Worm (Caenorhabditis elegans) whole organism, early embryonic: ENCODE data around the gene C52B9.19.

Experiments used
- B0310.2 ChIP-seq: sonication (generic microtip); optimal IDR thresholded peaks from 2 replicates; lab custom pipeline; 2016; ENCODE audit warnings: mild to moderate bottlenecking, missing genetic modification characterization, missing compliant biosample characterization
- F13C5.2 ChIP-seq: sonication (generic microtip); optimal IDR thresholded peaks from 2 replicates; lab custom pipeline; 2017; ENCODE audit warnings: mild to moderate bottlenecking, missing genetic modification characterization, inconsistent platforms, missing compliant biosample characterization
- aly-1 ChIP-seq: sonication (generic microtip); optimal IDR thresholded peaks from 2 replicates; lab custom pipeline; 2016; ENCODE audit warnings: missing genetic modification characterization, missing compliant biosample characterization
- ama-1 ChIP-seq: fragments of 150-350 bp; optimal IDR thresholded peaks from 2 replicates; lab custom pipeline; 2014
- ceh-13 ChIP-seq: fragments of 200-800 bp; sonication (Bioruptor generic); optimal IDR thresholded peaks from 2 replicates; lab custom pipeline; 2018; ENCODE audit warnings: mild to moderate bottlenecking, missing genetic modification characterization, missing compliant biosample characterization
- ceh-36 ChIP-seq: sonication (generic microtip); optimal IDR thresholded peaks from 2 replicates; lab custom pipeline; 2016; ENCODE audit warnings: missing genetic modification characterization, inconsistent platforms, missing compliant biosample characterization
- ets-7 ChIP-seq: sonication (generic microtip); optimal IDR thresholded peaks from 2 replicates; lab custom pipeline; 2016; ENCODE audit warnings: missing genotype, missing genetic modification characterization, missing compliant biosample characterization
- flt-1 ChIP-seq: fragments of 200-800 bp; sonication (Bioruptor generic); IDR thresholded peaks from 2 replicates; pipeline ENCODE4 v1.3.6; 2022; ENCODE audit warnings: missing genetic modification characterization, missing compliant biosample characterization
- hmbx-1 ChIP-seq: sonication (generic microtip); optimal IDR thresholded peaks from 2 replicates; lab custom pipeline; 2016; ENCODE audit warnings: mild to moderate bottlenecking, missing genetic modification characterization, missing compliant biosample characterization
- hmg-4 ChIP-seq: fragments of 200-800 bp; sonication (Bioruptor generic); optimal IDR thresholded peaks from 2 replicates; lab custom pipeline; 2018; ENCODE audit warnings: mild to moderate bottlenecking, missing genetic modification characterization, missing compliant biosample characterization
- hnd-1 ChIP-seq: sonication (generic microtip); optimal IDR thresholded peaks from 2 replicates; lab custom pipeline; 2016; ENCODE audit warnings: missing genetic modification characterization, missing compliant biosample characterization
- pes-1 ChIP-seq: fragments of 200-800 bp; sonication (Bioruptor generic); IDR thresholded peaks from 2 replicates; pipeline ENCODE4 v1.3.6; 2022; ENCODE audit warnings: missing genetic modification reagents, missing genetic modification characterization, missing compliant biosample characterization
- scrt-1 ChIP-seq: fragments of 200-800 bp; sonication (Bioruptor generic); IDR thresholded peaks from 2 replicates; pipeline ENCODE4 v1.3.6; 2022; ENCODE audit warnings: missing genetic modification characterization, missing compliant biosample characterization
- sea-1 ChIP-seq: fragments of 200-800 bp; sonication (Bioruptor generic); conservative IDR thresholded peaks from 2 replicates; pipeline ENCODE4 v1.3.6; 2022; ENCODE audit warnings: missing genetic modification characterization, missing compliant biosample characterization
- tbx-11 ChIP-seq: fragments of 200-800 bp; sonication (Bioruptor generic); IDR thresholded peaks from 2 replicates; pipeline ENCODE4 v1.3.6; 2022; ENCODE audit warnings: missing genetic modification characterization, missing compliant biosample characterization
- tbx-37 ChIP-seq: fragments of 200-800 bp; sonication (Bioruptor generic); conservative IDR thresholded peaks from 2 replicates; pipeline ENCODE4 v1.3.6; 2022; ENCODE audit warnings: missing genetic modification reagents, missing genetic modification characterization, missing compliant biosample characterization
- tra-4 ChIP-seq: sonication (generic microtip); optimal IDR thresholded peaks from 2 replicates; lab custom pipeline; 2017; ENCODE audit warnings: missing genetic modification characterization, missing compliant biosample characterization

Gene C52B9.19

DNA sequence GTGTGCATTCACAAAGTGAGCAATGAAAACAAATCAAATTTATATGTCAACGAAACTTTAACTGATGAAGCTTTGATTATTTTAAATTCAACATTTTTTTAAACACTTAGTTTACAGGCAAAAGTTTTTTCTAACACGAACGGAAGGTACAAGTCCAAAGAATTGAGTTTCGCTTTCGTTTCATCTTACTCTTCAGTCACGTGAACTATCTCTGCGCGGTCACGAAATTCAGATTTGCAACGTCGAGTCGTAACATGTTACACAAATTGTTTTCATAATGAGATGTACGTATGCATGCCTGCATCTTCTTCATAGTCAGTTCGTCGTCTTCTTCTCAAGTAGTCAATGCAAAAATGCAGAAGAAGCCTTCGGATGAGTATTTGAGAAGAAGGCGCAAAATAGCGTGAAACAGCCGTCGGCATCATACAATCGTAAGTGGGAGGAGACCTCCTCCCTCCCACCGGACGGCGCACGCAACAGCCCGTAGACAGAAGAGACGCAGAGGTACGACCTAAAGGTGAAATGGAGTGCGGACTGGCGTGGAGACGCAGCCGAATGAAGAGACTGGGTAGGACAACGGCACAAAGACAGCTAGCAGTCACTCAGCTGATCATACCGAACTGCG lies 17.0 kb upstream of the C52B9.19 start, which contains the start of gene coel-1:
Gene coel-1 (plus strand): TSS at position 381 of the 625 bp plus-strand sequence.
- TF ChIP-seq pes-1 (GFP tag; lab: Robert Waterston, UW) (no peak), hmbx-1 (tag; lab: Kevin White, UChicago) (no peak), aly-1 (tag; lab: Kevin White, UChicago) (peak; percentile 4), tra-4 (tag; lab: Kevin White, UChicago) (no peak), hmg-4 (peak; percentile 77)

DNA sequence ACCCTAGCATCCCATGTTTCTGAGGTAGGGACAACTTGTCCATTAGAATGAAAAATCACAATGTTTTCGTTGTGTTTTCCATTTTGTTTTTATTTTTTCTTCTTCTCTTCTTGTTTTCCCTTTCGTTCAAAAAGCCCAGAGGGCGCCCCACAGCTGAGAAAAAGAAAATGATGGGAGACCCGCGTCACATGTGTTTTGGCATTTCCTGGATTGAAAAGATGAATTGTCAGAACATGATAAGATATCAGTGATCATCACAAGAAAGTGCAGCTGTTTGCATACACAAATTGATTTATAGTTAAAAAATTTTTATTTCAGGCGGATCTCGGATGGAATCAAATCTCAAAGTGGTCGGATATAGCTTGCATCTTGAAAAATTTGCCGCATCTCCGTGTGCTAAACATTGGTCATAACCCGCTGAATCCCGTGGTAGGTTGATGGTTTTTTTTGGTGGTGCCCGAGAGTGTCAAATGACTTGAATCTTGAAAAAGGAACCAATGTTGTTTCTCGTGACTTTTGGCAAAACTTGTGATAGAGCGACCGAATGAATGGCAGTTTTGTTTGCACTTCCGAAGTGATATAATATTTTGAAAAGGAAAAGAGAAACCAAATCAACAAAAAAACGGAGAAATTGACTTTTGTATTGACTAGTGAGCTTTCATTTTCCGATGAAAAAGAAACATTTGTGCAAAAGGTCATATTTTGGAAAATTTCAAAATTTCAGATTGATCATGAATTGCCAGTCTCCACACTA lies 16.0 kb upstream of the C52B9.19 start:
- TF ChIP-seq ets-7 (tag; lab: Kevin White, UChicago) (no peak), ama-1 (lab: Kevin White, UChicago) (no peak), F13C5.2 (no peak), scrt-1 (GFP tag; lab: Robert Waterston, UW) (no peak), aly-1 (tag; lab: Kevin White, UChicago) (no peak), tbx-11 (GFP tag; lab: Robert Waterston, UW) (no peak)

DNA sequence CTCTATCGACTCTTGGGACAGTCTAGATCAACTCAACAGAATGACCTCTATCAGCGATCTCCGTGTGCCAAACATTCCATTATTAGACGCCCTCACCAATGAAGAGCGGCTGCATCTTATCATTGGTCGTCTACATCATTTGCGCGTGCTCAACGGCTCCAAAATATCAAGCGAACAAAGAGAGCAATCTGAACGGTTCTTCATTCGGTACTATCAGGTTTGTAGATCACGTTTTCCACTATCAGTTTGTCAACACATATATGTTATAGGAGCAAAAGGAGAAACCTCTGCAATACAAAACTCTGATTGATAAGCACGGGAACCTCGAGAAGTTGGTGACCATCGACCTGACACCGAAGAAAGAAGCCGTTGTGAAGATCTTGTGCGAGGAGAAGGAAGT lies 14.0 kb upstream of the C52B9.19 start:
- TF ChIP-seq ceh-36 (tag; lab: Kevin White, UChicago) (no peak), B0310.2 (tag; lab: Kevin White, UChicago) (no peak), sea-1 (GFP tag; lab: Robert Waterston, UW) (no peak), aly-1 (tag; lab: Kevin White, UChicago) (no peak), ceh-13 (GFP tag; lab: Kevin White, UChicago) (no peak)

DNA sequence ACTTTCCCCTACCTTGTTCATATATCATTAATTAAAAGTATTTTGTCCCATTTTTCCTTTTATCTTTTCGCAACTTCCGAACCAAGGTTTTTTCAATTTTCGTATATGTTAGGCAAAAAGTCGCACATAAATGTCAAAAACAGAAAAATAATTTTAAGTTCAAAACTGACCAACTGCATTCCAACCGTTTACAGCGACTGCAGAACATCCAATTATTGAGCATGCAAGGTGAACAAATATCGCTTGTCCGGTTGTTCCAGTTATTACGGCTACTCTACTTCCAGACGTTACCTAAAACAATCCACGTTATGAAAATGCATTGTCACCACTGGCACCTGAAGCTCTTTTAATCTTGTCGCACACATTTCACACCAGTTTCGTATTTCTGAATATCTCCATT lies 8.7 kb upstream of the C52B9.19 start, which contains the start of gene C52B9.10:
Gene C52B9.10 (plus strand): TSS at position 301 of the 400 bp plus-strand sequence.
- TF ChIP-seq hmbx-1 (tag; lab: Kevin White, UChicago) (no peak), hnd-1 (tag; lab: Kevin White, UChicago) (no peak), ceh-13 (GFP tag; lab: Kevin White, UChicago) (no peak), F13C5.2 (no peak), flt-1 (GFP tag; lab: Robert Waterston, UW) (no peak), ets-7 (tag; lab: Kevin White, UChicago) (no peak)

DNA sequence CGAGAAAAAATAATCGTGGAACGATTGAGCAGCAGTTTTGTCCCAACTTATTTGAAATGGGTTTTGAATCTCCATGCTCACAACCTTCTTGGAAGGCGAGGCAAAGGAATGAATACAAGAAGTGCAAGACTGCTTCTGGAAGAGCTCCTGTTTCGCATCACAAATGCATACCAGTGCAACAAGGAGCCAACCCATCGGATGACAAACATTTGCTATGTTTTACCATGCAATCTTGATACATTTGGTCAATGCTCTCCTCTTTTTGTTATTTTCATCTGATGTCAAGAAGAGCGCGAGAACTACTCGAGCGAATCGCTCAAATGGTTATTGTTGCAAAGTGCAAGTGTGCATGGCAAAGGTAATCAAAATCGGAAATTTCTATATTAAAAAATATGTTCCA lies 8.2 kb upstream of the C52B9.19 start, which contains the start of gene mec-18:
Gene mec-18 (minus strand): TSS at position 101 of the 400 bp plus-strand sequence.
- no peak for TF ChIP-seq ceh-13 (GFP tag; lab: Kevin White, UChicago)
- no peak for TF ChIP-seq flt-1 (GFP tag; lab: Robert Waterston, UW)
- TF ChIP-seq hmg-4 = no peak
- no peak for TF ChIP-seq hnd-1 (tag; lab: Kevin White, UChicago)
- TF ChIP-seq ceh-36 (tag; lab: Kevin White, UChicago) = no peak
- no peak for TF ChIP-seq tra-4 (tag; lab: Kevin White, UChicago)
- TF ChIP-seq sea-1 (GFP tag; lab: Robert Waterston, UW) = no peak
- TF ChIP-seq B0310.2 (tag; lab: Kevin White, UChicago) = no peak
- TF ChIP-seq tbx-11 (GFP tag; lab: Robert Waterston, UW) = no peak

DNA sequence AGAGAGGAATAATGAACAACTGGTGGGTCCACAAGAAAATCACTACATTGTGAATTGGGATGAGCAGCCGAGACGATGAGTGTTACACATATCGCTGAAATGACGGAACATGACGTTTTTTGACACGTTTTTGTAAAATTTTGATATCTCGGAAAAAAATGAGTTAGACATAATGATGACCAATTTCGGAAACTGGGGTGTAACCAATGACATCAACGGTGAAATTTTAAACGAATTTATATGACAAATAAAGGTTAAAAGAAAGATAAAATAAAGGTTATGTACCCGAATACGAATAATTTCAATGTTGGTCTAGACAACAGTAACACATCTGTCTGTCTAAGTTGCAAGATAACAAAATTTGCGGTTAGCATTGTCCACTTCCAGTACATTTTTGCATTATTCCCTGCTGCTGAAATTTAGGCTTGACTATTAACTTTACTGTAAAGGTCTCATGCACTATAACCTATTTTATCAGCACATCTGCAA lies 3.0 kb upstream of the C52B9.19 start, which contains the start of the genes twk-28 and ets-9:
Gene twk-28 (minus strand): TSS at position 51 of the 489 bp plus-strand sequence.
Gene ets-9 (plus strand): TSS at position 410 of the 489 bp plus-strand sequence.
- TF ChIP-seq hnd-1 (tag; lab: Kevin White, UChicago) = no peak
- no peak for TF ChIP-seq pes-1 (GFP tag; lab: Robert Waterston, UW)
- no peak for TF ChIP-seq sea-1 (GFP tag; lab: Robert Waterston, UW)
- no peak for TF ChIP-seq aly-1 (tag; lab: Kevin White, UChicago)
- no peak for TF ChIP-seq ets-7 (tag; lab: Kevin White, UChicago)

DNA sequence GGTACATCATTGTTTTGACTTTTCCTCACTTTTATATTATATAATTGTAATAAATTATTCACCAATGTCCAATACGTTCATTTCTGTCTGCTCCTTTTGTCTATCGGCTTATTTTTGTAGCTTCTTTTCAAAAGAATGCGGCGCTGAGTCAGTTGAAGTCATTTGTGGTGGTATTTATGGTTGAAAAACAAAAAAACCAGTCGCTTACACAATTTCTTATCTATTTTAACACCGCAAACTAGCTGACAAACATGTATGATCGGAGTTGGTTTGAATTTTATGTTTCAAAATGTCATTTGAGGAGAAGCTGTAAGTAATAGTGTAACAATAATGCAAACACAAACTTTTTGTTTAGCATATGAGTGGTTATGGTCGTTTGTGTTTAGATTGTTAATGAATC lies 1.6 kb downstream of the C52B9.19 start, which contains the start of gene ets-10:
Gene ets-10 (plus strand): TSS at position 201 of the 400 bp plus-strand sequence.
- no peak for TF ChIP-seq flt-1 (GFP tag; lab: Robert Waterston, UW)
- no peak for TF ChIP-seq ama-1 (lab: Kevin White, UChicago)
- no peak for TF ChIP-seq hmbx-1 (tag; lab: Kevin White, UChicago)
- TF ChIP-seq pes-1 (GFP tag; lab: Robert Waterston, UW) = no peak
- no peak for TF ChIP-seq scrt-1 (GFP tag; lab: Robert Waterston, UW)
- TF ChIP-seq tbx-37 = no peak
- TF ChIP-seq B0310.2 (tag; lab: Kevin White, UChicago) = no peak
- no peak for TF ChIP-seq tbx-11 (GFP tag; lab: Robert Waterston, UW)
- TF ChIP-seq ets-7 (tag; lab: Kevin White, UChicago) = no peak
- TF ChIP-seq ceh-13 (GFP tag; lab: Kevin White, UChicago) = no peak
- TF ChIP-seq aly-1 (tag; lab: Kevin White, UChicago) = no peak
- TF ChIP-seq hnd-1 (tag; lab: Kevin White, UChicago) = no peak
- no peak for TF ChIP-seq hmg-4
- TF ChIP-seq sea-1 (GFP tag; lab: Robert Waterston, UW) = no peak
- TF ChIP-seq tra-4 (tag; lab: Kevin White, UChicago) = no peak
- no peak for TF ChIP-seq F13C5.2
- no peak for TF ChIP-seq ceh-36 (tag; lab: Kevin White, UChicago)
